Worm (Caenorhabditis elegans): ENCODE measurements around the gene C14C6.13.

The C14C6.13 gene

ce11 chrV:534176-534575, 40.4 kb downstream of the C14C6.13 start, which contains the start of gene nhr-132 (continued):
- TF ChIP-seq ceh-63 (GFP tag; optimal IDR thresholded peaks at IDR 0.05) = no peak
- no peak for TF ChIP-seq unc-30 (tag; optimal IDR thresholded peaks at IDR 0.05)
- TF ChIP-seq C34B4.2 (tag; optimal IDR thresholded peaks at IDR 0.05) = no peak
- no peak for TF ChIP-seq sox-4 (tag; optimal IDR thresholded peaks at IDR 0.05)

- TF ChIP-seq unc-30 (tag; optimal IDR thresholded peaks at IDR 0.05) (no peak), ceh-82 (tag; optimal IDR thresholded peaks at IDR 0.05) (peak in 2 of 3 experiments; percentile 12 to 54), lin-15B (tag; optimal IDR thresholded peaks at IDR 0.05) (no peak), lir-3 (tag; optimal IDR thresholded peaks at IDR 0.05; ENCODE audit: poor library complexity) (no peak), snu-23 (GFP tag; optimal IDR thresholded peaks at IDR 0.05) (peak; percentile 72), mep-1 (tag; optimal IDR thresholded peaks at IDR 0.05) (peak; percentile 64), ceh-88 (GFP tag; IDR thresholded peaks at IDR 0.05) (no peak), C16A3.4 (tag; optimal IDR thresholded peaks at IDR 0.05) (peak; percentile 20), fkh-10 (GFP tag; optimal IDR thresholded peaks at IDR 0.05) (no peak), skn-1 (tag; optimal IDR thresholded peaks at IDR 0.05) (peak; percentile 43), jun-1 (tag; optimal IDR thresholded peaks at IDR 0.05) (peak; percentile 66), egl-27 (tag; optimal IDR thresholded peaks at IDR 0.05) (peak; percentile 70 to 83), zag-1 (tag; optimal IDR thresholded peaks at IDR 0.05) (no peak), elt-3 (tag; optimal IDR thresholded peaks at IDR 0.05) (peak in 2 of 6 experiments; percentile 18 to 29), nhr-19 (GFP tag; conservative IDR thresholded peaks at IDR 0.05) (peak; percentile 58), fkh-8 (tag; optimal IDR thresholded peaks at IDR 0.05) (peak; percentile 75), hpl-2 (GFP tag; optimal IDR thresholded peaks at IDR 0.05) (no peak), elt-2 (tag; optimal IDR thresholded peaks at IDR 0.05) (peak; percentile 65), dpl-1 (GFP tag; optimal IDR thresholded peaks at IDR 0.05) (peak in 2 of 3 experiments; percentile 8 to 17), nhr-85 (tag) (peak; percentile 83), vab-15 (tag; optimal IDR thresholded peaks at IDR 0.05) (no peak), unc-86 (tag; optimal IDR thresholded peaks at IDR 0.05) (no peak), irx-1 (tag; optimal IDR thresholded peaks at IDR 0.05) (no peak), efl-1 (optimal IDR thresholded peaks at IDR 0.05) (peak; percentile 26 to 27), efl-1 (GFP tag; optimal IDR thresholded peaks at IDR 0.05 in 1 of 2) (no peak), zip-4 (GFP tag; optimal IDR thresholded peaks at IDR 0.05) (no peak), nhr-71 (tag; optimal IDR thresholded peaks at IDR 0.05) (peak; percentile 76), pqm-1 (tag; optimal IDR thresholded peaks at IDR 0.05) (no peak), nhr-90 (tag; optimal IDR thresholded peaks at IDR 0.05; ENCODE audit: poor library complexity) (peak; percentile 27), nhr-77 (tag; optimal IDR thresholded peaks at IDR 0.05) (peak; percentile 64), unc-98 (GFP tag; IDR thresholded peaks at IDR 0.05) (no peak), ceh-8 (GFP tag; optimal IDR thresholded peaks at IDR 0.05) (no peak), swsn-7 (tag; optimal IDR thresholded peaks at IDR 0.05) (peak; percentile 3), blmp-1 (tag; optimal IDR thresholded peaks at IDR 0.05) (peak; percentile 90), tbx-2 (tag; optimal IDR thresholded peaks at IDR 0.05) (peak; percentile 23), sox-4 (tag; optimal IDR thresholded peaks at IDR 0.05) (no peak), nhr-28 (tag; optimal IDR thresholded peaks at IDR 0.05) (no peak), C34B4.2 (tag; optimal IDR thresholded peaks at IDR 0.05) (no peak), F16B12.6 (tag; optimal IDR thresholded peaks at IDR 0.05) (no peak), rnt-1 (tag; optimal IDR thresholded peaks at IDR 0.05) (peak; percentile 45), ztf-4 (tag; optimal IDR thresholded peaks at IDR 0.05) (peak; percentile 27), fos-1 (tag; optimal IDR thresholded peaks at IDR 0.05) (peak; percentile 6), pag-3 (tag; optimal IDR thresholded peaks at IDR 0.05; ENCODE audit: borderline replicate concordance, insufficient read depth) (no peak), lin-35 (GFP tag; optimal IDR thresholded peaks at IDR 0.05) (peak in 1 of 2 experiments; percentile 59), dsc-1 (tag; optimal IDR thresholded peaks at IDR 0.05) (no peak), nhr-20 (tag; optimal IDR thresholded peaks at IDR 0.05) (peak; percentile 77), sptf-1 (tag; optimal IDR thresholded peaks at IDR 0.05) (no peak), nhr-11 (tag; optimal IDR thresholded peaks at IDR 0.05) (peak; percentile 59), mdl-1 (tag; optimal IDR thresholded peaks at IDR 0.05) (peak in 1 of 2 experiments; percentile 71), pax-3 (tag; optimal IDR thresholded peaks at IDR 0.05) (no peak)
Measured at ce11 chrV:532046-532445, 42.5 kb downstream of the C14C6.13 start, which contains the start of gene nhr-58. Gene nhr-58 (plus strand): TSS chrV:532259.
